Worm (Caenorhabditis elegans): ENCODE data around the gene smex-2.

ce11 chrX:2040877-2041276 lies 1.6 kb upstream of the smex-2 start:
- TF ChIP-seq snu-23 (GFP tag; optimal IDR thresholded peaks at IDR 0.05) (no peak), skn-1 (tag; optimal IDR thresholded peaks at IDR 0.05) (no peak)
